Fruit fly (Drosophila melanogaster): Measurements from ENCODE around the gene shps.

- no peak for TF ChIP-seq CG12768 (GFP tag; optimal IDR thresholded peaks at IDR 0.05)
- TF ChIP-seq CG14711 (tag; optimal IDR thresholded peaks at IDR 0.05): no peak
- TF ChIP-seq CG5204 (GFP tag; optimal IDR thresholded peaks at IDR 0.05): no peak
- no peak for TF ChIP-seq CG11617 (GFP tag; optimal IDR thresholded peaks at IDR 0.05)
- TF ChIP-seq ovo (GFP tag; optimal IDR thresholded peaks at IDR 0.05): no peak
- TF ChIP-seq toe (GFP tag; optimal IDR thresholded peaks at IDR 0.05): no peak
- no peak for TF ChIP-seq cic (GFP tag; optimal IDR thresholded peaks at IDR 0.05)
Observed at dm6 chr3R:24301520-24301919, 22.1 kb downstream of the shps start.

Measured in whole organism, adult.